Worm (Caenorhabditis elegans) whole organism, L2 larva: ENCODE data around the gene AH6.3.

Source experiments
- C34F6.9 ChIP-seq: fragments of 150-350 bp; optimal IDR thresholded peaks from 2 replicates; lab custom pipeline; 2014; ENCODE audit warnings: missing biosample characterization, missing genetic modification characterization
- R02D3.7 ChIP-seq: fragments of 150-350 bp; optimal IDR thresholded peaks from 2 replicates; lab custom pipeline; 2014; ENCODE audit warnings: missing biosample characterization, missing genetic modification characterization
- Y55F3AM.14 ChIP-seq: fragments of 200-800 bp; sonication (Bioruptor generic); optimal IDR thresholded peaks from 2 replicates; lab custom pipeline; 2018; ENCODE audit warnings: mild to moderate bottlenecking, missing genetic modification characterization, missing compliant biosample characterization
- ZK546.5 ChIP-seq: sonication (generic microtip); optimal IDR thresholded peaks from 2 replicates; lab custom pipeline; 2017; ENCODE audit warnings: missing biosample characterization, missing genetic modification characterization
- alr-1 ChIP-seq: fragments of 150-350 bp; optimal IDR thresholded peaks from 2 replicates; lab custom pipeline; 2014; ENCODE audit warnings: missing biosample characterization, missing genetic modification characterization
- aly-2 ChIP-seq: fragments of 150-350 bp; optimal IDR thresholded peaks from 2 replicates; lab custom pipeline; 2014; ENCODE audit warnings: missing biosample characterization, missing genetic modification characterization
- ama-1 ChIP-seq: fragments of 150-350 bp; optimal IDR thresholded peaks from 2 replicates; lab custom pipeline; 2018; ENCODE audit warnings: inconsistent platforms
- blmp-1 ChIP-seq: sonication (generic microtip); optimal IDR thresholded peaks from 2 replicates; lab custom pipeline; 2017; ENCODE audit warnings: missing genetic modification characterization, mild to moderate bottlenecking, missing compliant biosample characterization, antibody characterized with exemption, moderate library complexity; ENCODE audit not compliant: insufficient read depth
- ceh-16 ChIP-seq: fragments of 150-350 bp; optimal IDR thresholded peaks from 2 replicates; lab custom pipeline; 2014; ENCODE audit warnings: missing biosample characterization, missing genetic modification characterization
- ceh-82 ChIP-seq: fragments of 150-350 bp; optimal IDR thresholded peaks from 2 replicates; lab custom pipeline; 2014; ENCODE audit warnings: missing biosample characterization, missing genetic modification characterization
- crh-2 ChIP-seq: sonication (generic microtip); optimal IDR thresholded peaks from 2 replicates; lab custom pipeline; 2017; ENCODE audit warnings: missing biosample characterization, missing genetic modification characterization
- dmd-4 ChIP-seq: sonication (generic microtip); optimal IDR thresholded peaks from 2 replicates; lab custom pipeline; 2017; ENCODE audit warnings: missing biosample characterization, missing genetic modification characterization
- egl-27 ChIP-seq: sonication (generic microtip); optimal IDR thresholded peaks from 3 replicates; lab custom pipeline; 2017; ENCODE audit warnings: missing biosample characterization, missing genetic modification reagents, missing genetic modification characterization
- elt-1 ChIP-seq: fragments of 150-350 bp; optimal IDR thresholded peaks from 2 replicates; lab custom pipeline; 2014; ENCODE audit warnings: missing biosample characterization, missing genetic modification characterization
- elt-3 ChIP-seq: sonication (generic microtip); optimal IDR thresholded peaks from 2 replicates; lab custom pipeline; 2017; ENCODE audit warnings: missing biosample characterization, missing genetic modification characterization
- fos-1 ChIP-seq: fragments of 150-350 bp; optimal IDR thresholded peaks from 2 replicates; lab custom pipeline; 2014; ENCODE audit warnings: missing biosample characterization, missing genetic modification characterization
- gmeb-1 ChIP-seq: fragments of 150-350 bp; optimal IDR thresholded peaks from 2 replicates; lab custom pipeline; 2014; ENCODE audit warnings: missing biosample characterization, missing genetic modification characterization
- lin-11 ChIP-seq: fragments of 150-350 bp; sonication (generic microtip); optimal IDR thresholded peaks from 2 replicates; lab custom pipeline; 2014; ENCODE audit warnings: missing biosample characterization, missing genetic modification characterization, inconsistent platforms, mixed read lengths
- lin-13 ChIP-seq: fragments of 150-350 bp; optimal IDR thresholded peaks from 2 replicates; lab custom pipeline; 2014; ENCODE audit warnings: missing biosample characterization, missing genetic modification reagents, missing genetic modification characterization
- lin-39 ChIP-seq: fragments of 150-350 bp; optimal IDR thresholded peaks from 2 replicates; lab custom pipeline; 2014; ENCODE audit warnings: missing biosample characterization, missing genetic modification reagents, missing genetic modification characterization
- lsy-2 ChIP-seq, 2 experiments: fragments of 150-350 bp in 1 of 2; sonication (generic microtip) in 1 of 2; optimal IDR thresholded peaks; 2 replicates each; lab custom pipeline; 2014 to 2017; ENCODE audit warnings: missing biosample characterization in 2 of 2, missing genetic modification characterization in 2 of 2
- mab-5 ChIP-seq: fragments of 150-350 bp; optimal IDR thresholded peaks from 2 replicates; lab custom pipeline; 2014; ENCODE audit warnings: missing biosample characterization, missing genetic modification characterization
- mbf-1 ChIP-seq: sonication (generic microtip); optimal IDR thresholded peaks from 2 replicates; lab custom pipeline; 2017; ENCODE audit warnings: missing biosample characterization, missing genetic modification characterization
- mdl-1 ChIP-seq, 2 experiments: fragments of 150-350 bp in 1 of 2; sonication (generic microtip) in 1 of 2; optimal IDR thresholded peaks; 2 replicates each; lab custom pipeline; 2017; ENCODE audit warnings: missing biosample characterization in 2 of 2, missing genetic modification characterization in 2 of 2
- nhr-10 ChIP-seq: sonication (generic microtip); optimal IDR thresholded peaks from 2 replicates; lab custom pipeline; 2017; ENCODE audit warnings: missing biosample characterization, missing genetic modification characterization
- nhr-11 ChIP-seq: fragments of 150-350 bp; optimal IDR thresholded peaks from 2 replicates; lab custom pipeline; 2014; ENCODE audit warnings: missing biosample characterization, missing genetic modification characterization
- nhr-12 ChIP-seq: fragments of 150-350 bp; optimal IDR thresholded peaks from 2 replicates; lab custom pipeline; 2014; ENCODE audit warnings: missing biosample characterization, missing genetic modification characterization
- nhr-129 ChIP-seq: fragments of 150-350 bp; optimal IDR thresholded peaks from 2 replicates; lab custom pipeline; 2014; ENCODE audit warnings: missing biosample characterization, missing genetic modification characterization
- nhr-21 ChIP-seq: fragments of 150-350 bp; optimal IDR thresholded peaks from 2 replicates; lab custom pipeline; 2014; ENCODE audit warnings: missing biosample characterization, missing genetic modification characterization
- nhr-23 ChIP-seq: fragments of 150-350 bp; optimal IDR thresholded peaks from 2 replicates; lab custom pipeline; 2014; ENCODE audit warnings: missing biosample characterization, missing genetic modification reagents, missing genetic modification characterization
- nhr-237 ChIP-seq: fragments of 150-350 bp; optimal IDR thresholded peaks from 2 replicates; lab custom pipeline; 2014; ENCODE audit warnings: missing biosample characterization, missing genetic modification characterization
- nhr-25 ChIP-seq: fragments of 150-350 bp; sonication (generic microtip); optimal IDR thresholded peaks from 3 replicates; lab custom pipeline; 2014; ENCODE audit warnings: missing biosample characterization, missing genetic modification characterization
- nhr-6 ChIP-seq: fragments of 150-350 bp; optimal IDR thresholded peaks from 2 replicates; lab custom pipeline; 2014; ENCODE audit warnings: missing biosample characterization, missing genetic modification characterization
- nhr-77 ChIP-seq: fragments of 150-350 bp; optimal IDR thresholded peaks from 2 replicates; lab custom pipeline; 2014; ENCODE audit warnings: missing biosample characterization, missing genetic modification characterization
- peb-1 ChIP-seq: fragments of 150-350 bp; optimal IDR thresholded peaks from 2 replicates; lab custom pipeline; 2014; ENCODE audit warnings: missing biosample characterization, missing genetic modification characterization
- sem-4 ChIP-seq: fragments of 150-350 bp; optimal IDR thresholded peaks from 2 replicates; lab custom pipeline; 2014; ENCODE audit warnings: missing biosample characterization, missing genetic modification reagents, missing genetic modification characterization
- skn-1 ChIP-seq: sonication (generic microtip); optimal IDR thresholded peaks from 2 replicates; lab custom pipeline; 2017; ENCODE audit warnings: missing biosample characterization, missing genetic modification characterization
- sma-3 ChIP-seq: sonication (generic microtip); optimal IDR thresholded peaks from 2 replicates; lab custom pipeline; 2016; ENCODE audit warnings: missing genetic modification reagents, missing genetic modification characterization, missing compliant biosample characterization
- sma-9 ChIP-seq, 2 experiments: fragments of 150-350 bp in 1 of 2; sonication (generic microtip) in 1 of 2; optimal IDR thresholded peaks; 2 replicates each; lab custom pipeline; 2014 to 2016; ENCODE audit warnings: missing genetic modification characterization in 2 of 2, mild to moderate bottlenecking in 1 of 2, missing biosample characterization in 1 of 2, missing compliant biosample characterization in 1 of 2, missing genetic modification reagents in 1 of 2, moderate library complexity in 1 of 2
- snpc-4 ChIP-seq: fragments of 150-350 bp; optimal IDR thresholded peaks from 2 replicates; lab custom pipeline; 2014; ENCODE audit warnings: missing biosample characterization, missing genetic modification characterization
- unc-39 ChIP-seq: fragments of 150-350 bp; optimal IDR thresholded peaks from 2 replicates; lab custom pipeline; 2014; ENCODE audit warnings: missing biosample characterization, missing genetic modification characterization
- unc-55 ChIP-seq: fragments of 150-350 bp; sonication (generic microtip); optimal IDR thresholded peaks from 3 replicates; lab custom pipeline; 2014; ENCODE audit warnings: missing biosample characterization, missing genetic modification reagents, missing genetic modification characterization
- unc-62 ChIP-seq: fragments of 150-350 bp; optimal IDR thresholded peaks from 2 replicates; lab custom pipeline; 2014; ENCODE audit warnings: missing biosample characterization, missing genetic modification reagents, missing genetic modification characterization
- zag-1 ChIP-seq: fragments of 150-350 bp; optimal IDR thresholded peaks from 2 replicates; lab custom pipeline; 2014; ENCODE audit warnings: missing biosample characterization, missing genetic modification characterization
- ztf-1 ChIP-seq: fragments of 200-800 bp; sonication (Bioruptor generic); conservative IDR thresholded peaks from 2 replicates; pipeline ENCODE4 v1.3.6; 2022; ENCODE audit warnings: missing genetic modification characterization, missing compliant biosample characterization
- ztf-11 ChIP-seq: sonication (generic microtip); optimal IDR thresholded peaks from 2 replicates; lab custom pipeline; 2017; ENCODE audit warnings: missing biosample characterization, missing genetic modification characterization
- ztf-4 ChIP-seq: fragments of 150-350 bp; optimal IDR thresholded peaks from 2 replicates; lab custom pipeline; 2014; ENCODE audit warnings: missing biosample characterization, missing genetic modification characterization

Gene AH6.3

DNA sequence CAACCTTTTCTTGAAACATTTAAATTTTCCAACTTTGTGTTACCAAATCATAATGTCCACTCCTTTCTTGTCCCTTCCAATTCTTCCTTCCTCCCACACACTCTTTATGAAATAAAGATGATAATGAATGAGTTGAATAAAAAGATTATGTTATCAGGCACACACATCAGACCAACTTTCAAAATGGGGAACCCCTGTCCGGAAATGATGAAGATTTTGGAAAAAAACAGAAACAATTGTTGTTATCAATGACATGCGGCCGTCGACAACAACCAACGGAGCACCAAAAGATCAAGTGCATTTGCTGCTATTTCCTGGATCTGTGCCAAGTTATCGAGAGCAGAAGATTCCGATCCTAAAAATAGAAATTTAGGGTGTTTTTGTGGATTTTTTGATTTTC is 35.5 kb upstream of the AH6.3 start:
- TF ChIP-seq ztf-1 = no peak
- TF ChIP-seq sma-9 (GFP tag; optimal IDR thresholded peaks at IDR 0.05; lab: Kevin White, UChicago) = peak; percentile 28
- TF ChIP-seq sma-9 (tag; optimal IDR thresholded peaks at IDR 0.05; lab: Kevin White, UChicago) = no peak
- no peak for TF ChIP-seq nhr-10
- peak; percentile 67 for TF ChIP-seq fos-1 (tag; lab: Kevin White, UChicago)

DNA sequence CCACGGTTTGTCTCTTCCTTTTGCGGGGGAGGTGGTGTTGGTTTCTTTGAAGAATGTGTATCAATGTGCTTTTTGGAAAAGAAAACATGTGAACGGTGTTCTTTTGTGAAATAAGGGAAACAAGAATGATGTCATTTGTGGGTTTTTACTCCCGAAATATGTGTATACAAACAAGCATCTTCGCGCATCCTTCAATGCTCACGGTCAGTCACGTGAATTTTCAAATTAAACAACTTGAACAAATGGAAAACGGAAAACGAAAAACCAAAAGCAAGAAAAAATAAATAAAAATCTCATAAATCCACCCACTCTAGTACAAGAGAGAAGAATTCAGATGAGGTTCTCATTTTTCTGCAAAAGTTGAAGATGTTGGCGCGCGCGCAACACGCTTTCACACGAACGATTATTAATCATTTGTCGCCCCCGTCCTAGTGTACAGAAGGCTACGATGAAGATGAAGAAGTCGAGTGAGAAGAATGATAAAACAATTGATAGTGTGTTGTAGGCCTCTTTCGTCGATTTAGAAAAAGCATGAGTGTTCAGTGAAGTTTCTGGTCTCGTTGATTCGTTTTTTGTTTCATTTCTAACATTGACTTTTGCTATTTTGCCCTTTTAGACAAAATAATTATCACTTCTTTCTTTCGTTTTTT is 33.6 kb upstream of the AH6.3 start:
- TF ChIP-seq fos-1 (tag; lab: Kevin White, UChicago) (peak; percentile 7), ztf-11 (tag; lab: Kevin White, UChicago) (no peak), lin-39 (no peak), sma-9 (GFP tag; optimal IDR thresholded peaks at IDR 0.05; lab: Kevin White, UChicago) (peak; percentile 6), sma-9 (tag; optimal IDR thresholded peaks at IDR 0.05; lab: Kevin White, UChicago) (no peak), nhr-21 (tag; lab: Kevin White, UChicago) (peak; percentile 37), crh-2 (no peak), R02D3.7 (tag; lab: Kevin White, UChicago) (no peak), elt-3 (tag; lab: Kevin White, UChicago) (no peak)

DNA sequence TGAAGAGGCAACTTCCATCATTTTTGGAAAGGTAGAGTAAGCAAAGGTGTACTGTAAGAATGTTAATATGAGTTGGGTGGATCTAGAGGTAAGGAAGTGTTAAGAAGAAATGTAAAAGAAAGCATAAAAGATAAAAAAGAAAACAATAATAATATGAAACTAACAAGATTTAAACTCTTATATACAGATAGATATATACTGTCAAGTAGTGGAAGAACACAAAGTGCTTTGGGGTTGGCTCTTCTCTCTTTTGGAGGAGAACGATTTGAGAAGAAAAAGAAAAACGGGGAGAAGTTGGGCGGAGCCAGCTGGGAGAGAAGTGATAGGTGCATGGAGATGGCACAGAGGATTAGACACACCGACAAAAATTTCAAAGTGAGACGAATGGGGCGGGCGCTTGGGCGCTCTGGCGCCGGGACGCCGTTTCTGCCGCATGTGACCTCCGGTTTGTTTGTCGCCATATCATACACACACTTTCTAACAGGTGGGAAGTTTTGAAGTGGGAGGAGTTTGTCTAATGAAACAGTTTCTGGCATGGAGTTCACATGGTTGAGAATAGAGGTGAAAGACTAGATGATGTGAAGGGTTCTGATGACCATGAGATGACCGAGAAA is 31.4 kb upstream of the AH6.3 start, which contains the start of gene T19H5.4:
TSS of gene T19H5.4 (minus strand) at position 51 of the 614 bp plus-strand sequence.
- TF ChIP-seq elt-3 (tag; lab: Kevin White, UChicago) = no peak
- TF ChIP-seq ztf-11 (tag; lab: Kevin White, UChicago) = no peak
- TF ChIP-seq nhr-129 (tag; lab: Kevin White, UChicago) = peak; percentile 18
- peak; percentile 2 for TF ChIP-seq C34F6.9 (tag; lab: Kevin White, UChicago)
- peak; percentile 53 for TF ChIP-seq blmp-1 (tag; lab: Kevin White, UChicago)
- TF ChIP-seq ceh-16 (tag; lab: Kevin White, UChicago) = no peak
- TF ChIP-seq nhr-77 (tag; lab: Kevin White, UChicago) = no peak
- no peak for TF ChIP-seq aly-2
- TF ChIP-seq sma-3 = peak; percentile 61
- no peak for TF ChIP-seq nhr-6 (tag; lab: Kevin White, UChicago)
- TF ChIP-seq ztf-4 (tag; lab: Kevin White, UChicago) = peak; percentile 24
- TF ChIP-seq elt-1 (tag; lab: Kevin White, UChicago) = no peak
- peak; percentile 93 for TF ChIP-seq sma-9 (GFP tag; optimal IDR thresholded peaks at IDR 0.05; lab: Kevin White, UChicago)
- TF ChIP-seq sma-9 (tag; optimal IDR thresholded peaks at IDR 0.05; lab: Kevin White, UChicago) = no peak
- TF ChIP-seq unc-55 (GFP tag; lab: Kevin White, UChicago) = no peak
- no peak for TF ChIP-seq ztf-1
- TF ChIP-seq ZK546.5 = no peak
- TF ChIP-seq mab-5 (tag; lab: Kevin White, UChicago) = no peak
- TF ChIP-seq unc-62 (GFP tag; lab: Kevin White, UChicago) = no peak
- TF ChIP-seq peb-1 (tag; lab: Kevin White, UChicago) = no peak
- no peak for TF ChIP-seq zag-1 (tag; lab: Kevin White, UChicago)
- TF ChIP-seq Y55F3AM.14 = peak; percentile 6
- TF ChIP-seq nhr-11 (tag; lab: Kevin White, UChicago) = no peak
- no peak for TF ChIP-seq dmd-4 (tag; lab: Kevin White, UChicago)
- no peak for TF ChIP-seq ama-1
- peak; percentile 64 for TF ChIP-seq fos-1 (tag; lab: Kevin White, UChicago)
- TF ChIP-seq sem-4 = no peak
- TF ChIP-seq R02D3.7 (tag; lab: Kevin White, UChicago) = no peak
- peak; percentile 65 for TF ChIP-seq egl-27 (tag; lab: Kevin White, UChicago)
- no peak for TF ChIP-seq snpc-4 (tag; lab: Kevin White, UChicago)
- no peak for TF ChIP-seq nhr-10
- TF ChIP-seq unc-39 (tag; lab: Kevin White, UChicago) = no peak
- no peak for TF ChIP-seq crh-2
- TF ChIP-seq nhr-12 (tag; lab: Kevin White, UChicago) = no peak
- TF ChIP-seq nhr-237 (tag; lab: Kevin White, UChicago) = no peak
- TF ChIP-seq ceh-82 (tag; lab: Kevin White, UChicago) = no peak
- TF ChIP-seq nhr-25 = peak; percentile 57
- TF ChIP-seq mbf-1 = no peak
- no peak for TF ChIP-seq alr-1
- peak; percentile 42 for TF ChIP-seq gmeb-1
- TF ChIP-seq nhr-21 (tag; lab: Kevin White, UChicago) = peak; percentile 64
- TF ChIP-seq lin-11 (tag; lab: Kevin White, UChicago) = peak; percentile 29
- no peak for TF ChIP-seq nhr-23 (tag; lab: Kevin White, UChicago)
- no peak for TF ChIP-seq lin-13 (GFP tag; lab: Kevin White, UChicago)
- TF ChIP-seq mdl-1 (tag; optimal IDR thresholded peaks at IDR 0.05; lab: Kevin White, UChicago) = peak; percentile 56 to 59
- peak in 1 of 2 experiments; percentile 30 for TF ChIP-seq lsy-2 (tag; optimal IDR thresholded peaks at IDR 0.05; lab: Kevin White, UChicago)
- no peak for TF ChIP-seq skn-1 (tag; lab: Kevin White, UChicago)
- TF ChIP-seq lin-39 = no peak
